Worm (Caenorhabditis elegans) whole organism, young adult: ENCODE measurements around the gene Y58A7A.5.

ENCODE experiments used
- F22D6.2 ChIP-seq: sonication (generic microtip); optimal IDR thresholded peaks from 2 replicates; lab custom pipeline; 2016; ENCODE audit warnings: mild to moderate bottlenecking, missing genetic modification characterization, missing compliant biosample characterization
- F52B5.7 ChIP-seq: sonication (generic microtip); optimal IDR thresholded peaks from 2 replicates; lab custom pipeline; 2016; ENCODE audit warnings: mild to moderate bottlenecking, missing genetic modification characterization, missing compliant biosample characterization
- F57C9.4 ChIP-seq: sonication (generic microtip); optimal IDR thresholded peaks from 2 replicates; lab custom pipeline; 2017; ENCODE audit warnings: mild to moderate bottlenecking, missing genetic modification characterization, missing compliant biosample characterization
- K12H6.12 ChIP-seq: fragments of 200-800 bp; sonication (Bioruptor generic); optimal IDR thresholded peaks from 2 replicates; lab custom pipeline; 2018; ENCODE audit warnings: mild to moderate bottlenecking, missing genetic modification characterization, missing compliant biosample characterization
- aptf-3 ChIP-seq: fragments of 200-800 bp; sonication (Bioruptor generic); IDR thresholded peaks from 2 replicates; pipeline ENCODE4 v1.3.6; 2022; ENCODE audit warnings: missing genetic modification characterization, missing compliant biosample characterization
- attf-5 ChIP-seq: fragments of 200-800 bp; sonication (Bioruptor generic); optimal IDR thresholded peaks from 2 replicates; lab custom pipeline; 2018; ENCODE audit warnings: mild to moderate bottlenecking, missing genetic modification characterization, missing compliant biosample characterization
- bed-1 ChIP-seq: fragments of 200-800 bp; sonication (Bioruptor generic); IDR thresholded peaks from 2 replicates; pipeline ENCODE4 v1.3.6; 2022; ENCODE audit warnings: missing genetic modification reagents, missing genetic modification characterization, missing compliant biosample characterization
- ccch-3 ChIP-seq: fragments of 200-800 bp; sonication (Bioruptor generic); optimal IDR thresholded peaks from 2 replicates; lab custom pipeline; 2018; ENCODE audit warnings: mild to moderate bottlenecking, missing genetic modification characterization, missing compliant biosample characterization
- cebp-1 ChIP-seq, 2 experiments: fragments of 200-800 bp in 1 of 2; sonication (Bioruptor generic) in 1 of 2; sonication (generic microtip) in 1 of 2; IDR thresholded peaks in 1 of 2; optimal IDR thresholded peaks in 1 of 2; 2 replicates each; pipeline versions ENCODE4 v1.3.6 to Lab custom; 2017 to 2022; ENCODE audit warnings: missing compliant biosample characterization in 2 of 2, missing genetic modification characterization in 2 of 2, mild to moderate bottlenecking in 1 of 2, missing genetic modification reagents in 1 of 2, moderate library complexity in 1 of 2
- chd-7 ChIP-seq: sonication (generic microtip); optimal IDR thresholded peaks from 2 replicates; lab custom pipeline; 2016; ENCODE audit warnings: mild to moderate bottlenecking, missing genetic modification characterization, moderate library complexity, missing compliant biosample characterization
- die-1 ChIP-seq: sonication (generic microtip); optimal IDR thresholded peaks from 2 replicates; lab custom pipeline; 2016; ENCODE audit warnings: missing genotype, mild to moderate bottlenecking, missing genetic modification characterization, missing compliant biosample characterization
- dpff-1 ChIP-seq: sonication (generic microtip); optimal IDR thresholded peaks from 2 replicates; lab custom pipeline; 2017; ENCODE audit warnings: mild to moderate bottlenecking, missing genetic modification characterization, missing compliant biosample characterization
- hmg-1.2 ChIP-seq: fragments of 200-800 bp; sonication (Bioruptor generic); IDR thresholded peaks from 2 replicates; pipeline ENCODE4 v1.3.6; 2022; ENCODE audit warnings: missing genetic modification reagents, missing genetic modification characterization, missing compliant biosample characterization
- hsf-1 ChIP-seq: fragments of 200-800 bp; sonication (Bioruptor generic); IDR thresholded peaks from 2 replicates; pipeline ENCODE4 v1.3.6; 2022; ENCODE audit warnings: missing genetic modification reagents, missing genetic modification characterization, missing compliant biosample characterization
- lin-40 ChIP-seq: sonication (generic microtip); optimal IDR thresholded peaks from 2 replicates; lab custom pipeline; 2016; ENCODE audit warnings: missing genetic modification characterization, mild to moderate bottlenecking, missing compliant biosample characterization, missing genotype, missing genetic modification reagents
- lin-54 ChIP-seq: fragments of 200-800 bp; sonication (Bioruptor generic); optimal IDR thresholded peaks from 2 replicates; lab custom pipeline; 2018; ENCODE audit warnings: mild to moderate bottlenecking, missing genetic modification characterization, missing compliant biosample characterization
- lsy-27 ChIP-seq: sonication (generic microtip); optimal IDR thresholded peaks from 2 replicates; lab custom pipeline; 2017; ENCODE audit warnings: missing genetic modification characterization, mild to moderate bottlenecking, missing compliant biosample characterization, antibody characterized with exemption, missing genotype, borderline replicate concordance; ENCODE audit not compliant: insufficient read depth
- mcd-1 ChIP-seq: fragments of 200-800 bp; sonication (Bioruptor generic); IDR thresholded peaks from 2 replicates; pipeline ENCODE4 v1.3.6; 2022; ENCODE audit warnings: missing genetic modification reagents, missing genetic modification characterization, missing compliant biosample characterization
- mxl-1 ChIP-seq: sonication (generic microtip); optimal IDR thresholded peaks from 2 replicates; lab custom pipeline; 2016; ENCODE audit warnings: missing genetic modification characterization, missing compliant biosample characterization
- nfyb-1 ChIP-seq: fragments of 200-800 bp; sonication (Bioruptor generic); IDR thresholded peaks from 2 replicates; pipeline ENCODE4 v1.3.6; 2022; ENCODE audit warnings: missing genetic modification reagents, missing genetic modification characterization, missing compliant biosample characterization
- nhr-80 ChIP-seq: sonication (generic microtip); optimal IDR thresholded peaks from 2 replicates; lab custom pipeline; 2016; ENCODE audit warnings: missing genetic modification characterization, missing compliant biosample characterization
- pbrm-1 ChIP-seq: fragments of 200-800 bp; sonication (Bioruptor generic); IDR thresholded peaks from 2 replicates; pipeline ENCODE4 v1.3.6; 2022; ENCODE audit warnings: missing genetic modification reagents, missing genetic modification characterization, missing compliant biosample characterization
- rpc-1 ChIP-seq, 2 experiments: fragments of 150-350 bp in 1 of 2; sonication (generic microtip) in 1 of 2; optimal IDR thresholded peaks; 2 replicates each; lab custom pipeline; 2014 to 2018; ENCODE audit warnings: missing biosample characterization in 1 of 2, missing genetic modification characterization in 1 of 2, missing genetic modification reagents in 1 of 2, missing genotype in 1 of 2
- sea-2 ChIP-seq: fragments of 200-800 bp; sonication (Bioruptor generic); IDR thresholded peaks from 2 replicates; pipeline ENCODE4 v1.3.6; 2022; ENCODE audit warnings: missing genetic modification characterization, missing compliant biosample characterization
- snpc-1.1 ChIP-seq: sonication (generic microtip); optimal IDR thresholded peaks from 2 replicates; lab custom pipeline; 2017; ENCODE audit warnings: missing genetic modification characterization, mild to moderate bottlenecking, missing compliant biosample characterization, antibody characterized with exemption, moderate library complexity, missing genotype, missing genetic modification reagents; ENCODE audit not compliant: insufficient read depth
- snpc-3.4 ChIP-seq: sonication (generic microtip); optimal IDR thresholded peaks from 2 replicates; lab custom pipeline; 2017; ENCODE audit warnings: missing genetic modification characterization, mild to moderate bottlenecking, missing compliant biosample characterization, antibody characterized with exemption, moderate library complexity, missing genotype, missing genetic modification reagents
- snpc-4 ChIP-seq, 5 experiments: fragments of 150-350 bp in 1 of 5; sonication (generic microtip) in 4 of 5; optimal IDR thresholded peaks; 2 replicates each; lab custom pipeline; 2014 to 2018; ENCODE audit warnings: missing genetic modification characterization in 5 of 5, missing biosample characterization in 3 of 5, antibody characterized with exemption in 2 of 5, mild to moderate bottlenecking in 2 of 5, missing compliant biosample characterization in 2 of 5, missing genotype in 2 of 5, moderate library complexity in 2 of 5, missing genetic modification reagents in 1 of 5
- unc-130 ChIP-seq: sonication (generic microtip); optimal IDR thresholded peaks from 2 replicates; lab custom pipeline; 2016; ENCODE audit warnings: missing genetic modification reagents, missing genetic modification characterization, missing compliant biosample characterization
- zfh-2 ChIP-seq: fragments of 200-800 bp; sonication (Bioruptor generic); conservative IDR thresholded peaks from 2 replicates; pipeline ENCODE4 v1.3.6; 2022; ENCODE audit warnings: missing genetic modification reagents, missing genetic modification characterization, missing compliant biosample characterization
- ztf-22 ChIP-seq: fragments of 200-800 bp; sonication (Bioruptor generic); optimal IDR thresholded peaks from 2 replicates; lab custom pipeline; 2018; ENCODE audit warnings: mild to moderate bottlenecking, missing genetic modification characterization, moderate library complexity, missing compliant biosample characterization
- ztf-28 ChIP-seq: fragments of 200-800 bp; sonication (Bioruptor generic); IDR thresholded peaks from 2 replicates; pipeline ENCODE4 v1.3.6; 2022; ENCODE audit warnings: missing genetic modification reagents, missing genetic modification characterization, missing compliant biosample characterization

The Y58A7A.5 gene

ce11 chrV:5089497-5090134 is 2.8 kb upstream of the Y58A7A.5 start, which contains the start of gene glb-32:
TSS of gene glb-32 (minus strand) at chrV:5089547.
- TF ChIP-seq ztf-28 (GFP tag; lab: Robert Waterston, UW) (no peak), mcd-1 (GFP tag; lab: Robert Waterston, UW) (no peak), hsf-1 (GFP tag; lab: Robert Waterston, UW) (no peak), F22D6.2 (tag; lab: Kevin White, UChicago) (no peak), lsy-27 (tag; lab: Kevin White, UChicago) (no peak), chd-7 (tag; lab: Kevin White, UChicago) (no peak), rpc-1 (optimal IDR thresholded peaks at IDR 0.05; lab: Kevin White, UChicago) (no peak), rpc-1 (tag; optimal IDR thresholded peaks at IDR 0.05; lab: Kevin White, UChicago) (no peak), bed-1 (GFP tag; lab: Robert Waterston, UW) (no peak), sea-2 (GFP tag; lab: Robert Waterston, UW) (no peak), unc-130 (GFP tag; lab: Kevin White, UChicago) (no peak), F57C9.4 (tag; lab: Kevin White, UChicago) (no peak), mxl-1 (tag; lab: Kevin White, UChicago) (no peak), aptf-3 (no peak), pbrm-1 (GFP tag; lab: Robert Waterston, UW) (no peak), snpc-3.4 (tag; lab: Kevin White, UChicago) (no peak)

- TF ChIP-seq zfh-2 (GFP tag; lab: Robert Waterston, UW) = peak; percentile 21; the same call in 1 of the 2 replicates
- TF ChIP-seq dpff-1 (tag; lab: Kevin White, UChicago) = no peak
- TF ChIP-seq F57C9.4 (tag; lab: Kevin White, UChicago) = no peak
- TF ChIP-seq, all 124 proteins: peak for 1
Measured at ce11 chrV:5088311-5088710, 1.5 kb upstream of the Y58A7A.5 start.

DNA sequence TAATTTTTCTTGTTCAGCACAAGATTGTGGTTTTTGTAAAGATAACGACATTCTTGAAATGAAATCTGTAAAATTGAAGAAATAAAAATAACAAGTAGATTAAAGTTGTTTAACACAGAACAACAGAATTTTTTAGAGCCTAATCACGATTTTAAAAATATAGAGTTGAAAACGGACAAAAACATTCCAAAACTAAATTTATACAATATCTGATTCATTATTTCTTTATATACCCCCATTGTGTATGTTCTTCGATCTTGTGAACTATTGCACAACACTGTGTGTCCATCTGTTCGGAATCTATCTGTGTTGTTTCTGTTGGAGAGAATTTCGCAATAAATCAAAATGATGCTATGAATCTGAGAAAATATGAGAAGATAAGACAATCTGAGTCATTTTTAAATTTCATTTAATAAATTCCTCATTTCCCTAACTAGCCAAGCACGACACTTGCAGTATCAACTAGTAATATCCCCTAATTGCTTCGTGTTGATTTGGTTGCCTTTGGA is 1.8 kb downstream of the Y58A7A.5 start, which contains the start of gene Y58A7A.4:
Gene Y58A7A.4 (minus strand): TSS at position 51 of the 509 bp plus-strand sequence.
- peak; percentile 68; the same call in 1 of the 2 replicates for TF ChIP-seq cebp-1 (GFP tag; IDR thresholded peaks at IDR 0.05; lab: Robert Waterston, UW)
- peak; percentile 90 for TF ChIP-seq cebp-1 (tag; optimal IDR thresholded peaks at IDR 0.05; lab: Kevin White, UChicago)
- TF ChIP-seq mxl-1 (tag; lab: Kevin White, UChicago) = no peak

DNA sequence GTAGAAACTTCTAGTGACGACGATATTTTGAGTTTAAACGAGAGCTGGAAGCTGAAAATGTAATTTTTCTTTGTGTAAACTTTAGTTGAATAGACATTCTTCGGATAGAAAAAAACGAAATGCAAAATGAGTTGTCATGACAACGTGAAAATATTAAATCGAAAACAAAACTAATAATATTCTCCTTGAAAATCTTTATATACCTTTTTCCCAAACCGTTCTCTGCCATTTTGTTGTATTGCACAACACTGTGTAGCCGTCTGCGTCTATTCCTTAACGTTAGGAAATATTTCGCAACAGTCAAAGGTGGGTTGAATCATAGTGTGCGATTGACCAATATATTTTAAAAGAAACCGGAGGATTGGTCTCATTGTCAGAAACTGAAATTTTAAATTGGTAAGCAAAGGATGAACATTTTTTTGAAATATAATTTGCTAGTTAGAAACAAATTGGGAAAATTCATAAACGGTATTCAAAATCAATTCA is 5.9 kb downstream of the Y58A7A.5 start, which contains the start of gene Y58A7A.3:
Gene Y58A7A.3 (minus strand): TSS at position 51 of the 486 bp plus-strand sequence.
- peak; percentile 99 for TF ChIP-seq cebp-1 (GFP tag; IDR thresholded peaks at IDR 0.05; lab: Robert Waterston, UW)
- peak; percentile 99 for TF ChIP-seq cebp-1 (tag; optimal IDR thresholded peaks at IDR 0.05; lab: Kevin White, UChicago)
- TF ChIP-seq nfyb-1 (GFP tag; lab: Robert Waterston, UW) = no peak
- no peak for TF ChIP-seq snpc-1.1
- TF ChIP-seq lin-54 (GFP tag; lab: Kevin White, UChicago) = peak; percentile 12
- no peak for TF ChIP-seq die-1 (tag; lab: Kevin White, UChicago)
- peak; percentile 88 for TF ChIP-seq attf-5 (GFP tag; lab: Kevin White, UChicago)
- TF ChIP-seq lin-40 (tag; lab: Kevin White, UChicago) = peak; percentile 8
- TF ChIP-seq K12H6.12 (tag; lab: Kevin White, UChicago) = peak; percentile 6
- peak; percentile 69 for TF ChIP-seq nhr-80 (tag; lab: Kevin White, UChicago)
- TF ChIP-seq ccch-3 (GFP tag; lab: Kevin White, UChicago) = no peak
- peak; percentile 72; the same call in 1 of the 2 replicates for TF ChIP-seq hmg-1.2
- TF ChIP-seq snpc-4 (GFP tag; optimal IDR thresholded peaks at IDR 0.05; lab: Kevin White, UChicago) = no peak
- no peak for TF ChIP-seq snpc-4 (tag; optimal IDR thresholded peaks at IDR 0.05; lab: Kevin White, UChicago)
- TF ChIP-seq ztf-22 = no peak
- TF ChIP-seq zfh-2 (GFP tag; lab: Robert Waterston, UW) = no peak
- TF ChIP-seq F52B5.7 = no peak
